Worm (Caenorhabditis elegans): Measurements from ENCODE around the gene Y110A2AR.1.

Y110A2AR.1 gene

ce11 chrII:2888957-2889630 lies 30.4 kb upstream of the Y110A2AR.1 start, which contains the start of gene pinn-1 (continued):
- TF ChIP-seq lin-13 (GFP tag; optimal IDR thresholded peaks at IDR 0.05) (peak; percentile 83), zag-1 (tag; optimal IDR thresholded peaks at IDR 0.05) (no peak), F44E2.7 (GFP tag; IDR thresholded peaks at IDR 0.05) (no peak), dve-1 (tag; optimal IDR thresholded peaks at IDR 0.05; ENCODE audit: insufficient read depth) (peak; percentile 78), pqm-1 (tag; optimal IDR thresholded peaks at IDR 0.05) (no peak), zip-11 (GFP tag; IDR thresholded peaks at IDR 0.05) (no peak), nhr-25 (tag; optimal IDR thresholded peaks at IDR 0.05; ENCODE audit: borderline replicate concordance, insufficient read depth) (peak; percentile 59), ztf-11 (tag; optimal IDR thresholded peaks at IDR 0.05) (no peak), daf-19 (GFP tag; conservative IDR thresholded peaks at IDR 0.05) (no peak), Y48G9A.11 (GFP tag; IDR thresholded peaks at IDR 0.05) (peak; percentile 90), hif-1 (tag; optimal IDR thresholded peaks at IDR 0.05) (peak in 1 of 2 experiments; percentile 94), vab-7 (GFP tag; IDR thresholded peaks at IDR 0.05) (peak; percentile 74), arid-1 (GFP tag; conservative IDR thresholded peaks at IDR 0.05) (0 out of 2 replicates have a peak, but pooled peaks have one; percentile 41), snpc-1.2 (GFP tag; IDR thresholded peaks at IDR 0.05) (peak; percentile 75; the same call in 1 of the 2 replicates), ctbp-1 (GFP tag; IDR thresholded peaks at IDR 0.05) (peak; percentile 72), T26A8.4 (GFP tag; IDR thresholded peaks at IDR 0.05) (peak; percentile 79), set-16 (GFP tag; IDR thresholded peaks at IDR 0.05) (peak; percentile 18; the same call in 1 of the 2 replicates), duxl-1 (tag; optimal IDR thresholded peaks at IDR 0.05; ENCODE audit: poor library complexity) (peak; percentile 87), F37D6.2 (tag; optimal IDR thresholded peaks at IDR 0.05) (peak; percentile 65), ZK337.2 (GFP tag; IDR thresholded peaks at IDR 0.05) (peak; percentile 96), sdz-12 (GFP tag; optimal IDR thresholded peaks at IDR 0.05) (peak; percentile 90), nhr-48 (tag; optimal IDR thresholded peaks at IDR 0.05) (no peak), tra-1 (GFP tag; IDR thresholded peaks at IDR 0.05) (peak; percentile 82), spr-3 (GFP tag; optimal IDR thresholded peaks at IDR 0.05) (no peak), hlh-30 (tag; optimal IDR thresholded peaks at IDR 0.05; ENCODE audit: insufficient read depth) (peak; percentile 51), ceh-28 (tag; optimal IDR thresholded peaks at IDR 0.05) (peak; percentile 46), dmd-6 (GFP tag; IDR thresholded peaks at IDR 0.05) (peak; percentile 85), ceh-44 (GFP tag; IDR thresholded peaks at IDR 0.05) (peak; percentile 87), saeg-2 (GFP tag; IDR thresholded peaks at IDR 0.05) (0 out of 2 replicates have a peak, but pooled peaks have one; percentile 28), gei-8 (GFP tag; optimal IDR thresholded peaks at IDR 0.05) (no peak), Y105C5A.15 (GFP tag; IDR thresholded peaks at IDR 0.05) (0 out of 2 replicates have a peak, but pooled peaks have one; percentile 20), nhr-10 (tag; optimal IDR thresholded peaks at IDR 0.05) (no peak), daf-16 (GFP tag; optimal IDR thresholded peaks at IDR 0.05) (peak in 1 of 2 experiments; percentile 36), daf-16 (tag; optimal IDR thresholded peaks at IDR 0.05) (no peak), F49E8.2 (tag; optimal IDR thresholded peaks at IDR 0.05; ENCODE audit: borderline replicate concordance) (peak; percentile 57), unc-130 (GFP tag; optimal IDR thresholded peaks at IDR 0.05) (peak; percentile 92), madf-5 (GFP tag; IDR thresholded peaks at IDR 0.05) (peak; percentile 67 to 85; a peak in 2 of 4 replicates), dpl-1 (GFP tag; optimal IDR thresholded peaks at IDR 0.05) (peak; percentile 76), lin-39 (tag; optimal IDR thresholded peaks at IDR 0.05) (no peak), unc-62 (GFP tag; optimal IDR thresholded peaks at IDR 0.05 in 1 of 2) (no peak), unc-62 (tag; optimal IDR thresholded peaks at IDR 0.05) (no peak), nhr-77 (tag; optimal IDR thresholded peaks at IDR 0.05) (peak; percentile 53), ces-1 (GFP tag; optimal IDR thresholded peaks at IDR 0.05) (no peak), mxl-3 (GFP tag; optimal IDR thresholded peaks at IDR 0.05) (peak; percentile 72), Y5F2A.4 (GFP tag; optimal IDR thresholded peaks at IDR 0.05) (no peak), daf-12 (tag; optimal IDR thresholded peaks at IDR 0.05) (no peak), mep-1 (tag; optimal IDR thresholded peaks at IDR 0.05) (peak; percentile 80), F10B5.3 (tag; optimal IDR thresholded peaks at IDR 0.05) (peak; percentile 31), nhr-6 (tag; optimal IDR thresholded peaks at IDR 0.05) (peak; percentile 55)

Data from whole organism, L4 larva.